Fruit fly (Drosophila melanogaster): ENCODE results near the gene HGTX.
A peak's percentile ranks its signal among the peaks of the same experiment; 100 is the strongest.

HGTX gene

dm6 chr3L:14552925-14553239 is 46.5 kb downstream of the HGTX start:
- TF ChIP-seq Dif (GFP tag; optimal IDR thresholded peaks at IDR 0.05; ENCODE audit: partially characterized antibody) (no peak), Hnf4 (GFP tag; optimal IDR thresholded peaks at IDR 0.05) (no peak), Jra (GFP tag; optimal IDR thresholded peaks at IDR 0.05) (no peak), usp (GFP tag; optimal IDR thresholded peaks at IDR 0.05) (no peak), tai (GFP tag; optimal IDR thresholded peaks at IDR 0.05) (no peak), OdsH (GFP tag; optimal IDR thresholded peaks at IDR 0.05) (no peak), br (GFP tag; optimal IDR thresholded peaks at IDR 0.05) (no peak), dsf (GFP tag; optimal IDR thresholded peaks at IDR 0.05; ENCODE audit: borderline replicate concordance) (no peak), sv (GFP tag; optimal IDR thresholded peaks at IDR 0.05) (no peak), Hr78 (GFP tag; optimal IDR thresholded peaks at IDR 0.05) (no peak), Abd-B (GFP tag; optimal IDR thresholded peaks at IDR 0.05) (no peak), sage (GFP tag; optimal IDR thresholded peaks at IDR 0.05) (no peak), Rel (GFP tag; optimal IDR thresholded peaks at IDR 0.05) (no peak), Rel (tag; optimal IDR thresholded peaks at IDR 0.05) (no peak), woc (GFP tag; optimal IDR thresholded peaks at IDR 0.05) (no peak), CG32264 (GFP tag; optimal IDR thresholded peaks at IDR 0.05) (no peak), Vsx2 (GFP tag; optimal IDR thresholded peaks at IDR 0.05; ENCODE audit: partially characterized antibody) (no peak), rgr (GFP tag; optimal IDR thresholded peaks at IDR 0.05) (peak; percentile 38), Myc (optimal IDR thresholded peaks at IDR 0.05) (no peak), pan (optimal IDR thresholded peaks at IDR 0.05) (no peak), brk (GFP tag; optimal IDR thresholded peaks at IDR 0.05) (no peak), dmrt93B (GFP tag; optimal IDR thresholded peaks at IDR 0.05) (no peak), jim (GFP tag; optimal IDR thresholded peaks at IDR 0.05) (no peak), dl (GFP tag; optimal IDR thresholded peaks at IDR 0.05; ENCODE audit: insufficient read depth in 1 of 2, partially characterized antibody in 2 of 2) (no peak), Hr83 (GFP tag; optimal IDR thresholded peaks at IDR 0.05; ENCODE audit: poor library complexity, severe bottlenecking) (no peak), fru (GFP tag; optimal IDR thresholded peaks at IDR 0.05) (peak; percentile 59), HLH106 (tag; optimal IDR thresholded peaks at IDR 0.05) (no peak), Sp1 (GFP tag; optimal IDR thresholded peaks at IDR 0.05) (peak; percentile 15), h (GFP tag; optimal IDR thresholded peaks at IDR 0.05) (peak; percentile 42), CrebA (GFP tag; optimal IDR thresholded peaks at IDR 0.05; ENCODE audit: borderline replicate concordance) (no peak), GATAd (GFP tag; optimal IDR thresholded peaks at IDR 0.05) (no peak), ey (GFP tag; optimal IDR thresholded peaks at IDR 0.05) (peak; percentile 55), Dfd (GFP tag; optimal IDR thresholded peaks at IDR 0.05) (no peak), lola (GFP tag; optimal IDR thresholded peaks at IDR 0.05) (no peak), Mio (GFP tag; optimal IDR thresholded peaks at IDR 0.05) (no peak), foxo (GFP tag; optimal IDR thresholded peaks at IDR 0.05) (peak in 1 of 2 experiments; percentile 61), psq (GFP tag; optimal IDR thresholded peaks at IDR 0.05) (peak; percentile 10), N (GFP tag; optimal IDR thresholded peaks at IDR 0.05) (no peak), CG9705 (GFP tag; optimal IDR thresholded peaks at IDR 0.05) (no peak)

DNA sequence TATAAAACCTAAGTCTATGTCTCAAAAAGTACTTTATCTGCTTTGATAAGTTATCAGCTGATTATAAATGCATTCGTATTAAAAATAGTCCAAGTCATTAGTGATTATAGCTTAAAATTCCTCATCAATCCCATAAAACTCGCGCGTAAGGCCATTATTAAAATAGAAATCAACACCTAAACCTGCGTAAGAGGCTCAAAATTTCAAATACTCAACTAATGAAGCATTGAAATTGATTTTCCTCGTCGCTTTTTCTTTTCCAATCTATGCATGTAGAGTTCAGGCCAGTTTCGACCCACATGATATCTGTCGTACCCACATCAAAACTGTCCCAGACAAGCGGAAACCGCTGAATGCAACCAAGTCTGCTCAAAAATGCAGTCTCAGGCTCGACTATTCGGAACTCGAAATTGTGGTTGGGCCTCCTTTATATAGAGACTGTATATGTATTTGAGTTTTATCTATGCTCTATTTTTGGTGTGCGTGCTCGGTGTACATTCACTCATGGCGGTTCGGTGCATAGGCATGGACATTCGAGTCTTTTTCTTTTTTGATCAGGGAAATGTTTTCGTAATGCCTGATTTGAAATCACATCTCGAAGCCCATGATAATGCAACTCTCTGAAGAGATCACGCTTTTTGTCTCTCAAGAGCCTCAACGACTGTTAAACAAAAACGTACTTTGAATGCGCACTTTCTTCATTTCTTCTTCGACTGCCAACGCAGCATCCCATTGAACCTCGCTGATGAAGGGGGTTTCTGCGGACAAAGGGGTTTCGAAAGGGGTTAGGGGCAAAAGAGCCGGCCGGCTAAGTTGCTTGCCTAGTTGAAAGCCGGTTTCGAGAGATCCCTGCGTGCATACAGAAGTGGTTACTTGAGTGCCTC is 47.1 kb downstream of the HGTX start:
- TF ChIP-seq Abd-B (GFP tag; optimal IDR thresholded peaks at IDR 0.05), result no peak
- no peak for TF ChIP-seq brk (GFP tag; optimal IDR thresholded peaks at IDR 0.05)
- no peak for TF ChIP-seq sage (GFP tag; optimal IDR thresholded peaks at IDR 0.05)
- TF ChIP-seq CG32264 (GFP tag; optimal IDR thresholded peaks at IDR 0.05), result no peak
- TF ChIP-seq rgr (GFP tag; optimal IDR thresholded peaks at IDR 0.05), result no peak
- TF ChIP-seq dmrt93B (GFP tag; optimal IDR thresholded peaks at IDR 0.05), result no peak
- TF ChIP-seq woc (GFP tag; optimal IDR thresholded peaks at IDR 0.05), result no peak
- no peak for TF ChIP-seq Hr78 (GFP tag; optimal IDR thresholded peaks at IDR 0.05)
- no peak for TF ChIP-seq ey (GFP tag; optimal IDR thresholded peaks at IDR 0.05)
- TF ChIP-seq sv (GFP tag; optimal IDR thresholded peaks at IDR 0.05), result no peak

All from whole organism, wandering third instar larva.